Worm (Caenorhabditis elegans): ENCODE data around the gene egrh-1.
A peak's percentile ranks its signal among the peaks of the same experiment; 100 is the strongest.

The egrh-1 gene

ce11 chrX:14818464-14819259 lies 27.1 kb upstream of the egrh-1 start, which contains the start of gene epn-1 (continued):
- peak; percentile 66 to 74 (median 67) for TF ChIP-seq dpl-1 (GFP tag; optimal IDR thresholded peaks at IDR 0.05)
- TF ChIP-seq sptf-1 (tag; optimal IDR thresholded peaks at IDR 0.05): no peak
- peak; percentile 99 for TF ChIP-seq nhr-85 (tag)
- TF ChIP-seq F16B12.6 (tag; optimal IDR thresholded peaks at IDR 0.05): peak; percentile 26
- peak; percentile 99 for TF ChIP-seq swsn-7 (tag; optimal IDR thresholded peaks at IDR 0.05)
- peak; percentile 89 for TF ChIP-seq zip-4 (GFP tag; optimal IDR thresholded peaks at IDR 0.05)
- TF ChIP-seq ceh-82 (tag; optimal IDR thresholded peaks at IDR 0.05): peak; percentile 92 to 95 (median 94)
- TF ChIP-seq hlh-17 (GFP tag; optimal IDR thresholded peaks at IDR 0.05; ENCODE audit: borderline replicate concordance): no peak
- no peak for TF ChIP-seq unc-30 (tag; optimal IDR thresholded peaks at IDR 0.05)
- TF ChIP-seq ceh-90 (tag; optimal IDR thresholded peaks at IDR 0.05): peak; percentile 27
- peak; percentile 72 to 88 for TF ChIP-seq lin-35 (GFP tag; optimal IDR thresholded peaks at IDR 0.05)
- no peak for TF ChIP-seq pqm-1 (tag; optimal IDR thresholded peaks at IDR 0.05)
- peak; percentile 89 to 92 for TF ChIP-seq lsy-2 (tag; optimal IDR thresholded peaks at IDR 0.05)
- peak; percentile 32 for TF ChIP-seq nhr-28 (tag; optimal IDR thresholded peaks at IDR 0.05)
- peak; percentile 97 for TF ChIP-seq nhr-77 (tag; optimal IDR thresholded peaks at IDR 0.05)
- peak; percentile 95 for TF ChIP-seq elt-2 (tag; optimal IDR thresholded peaks at IDR 0.05)
- TF ChIP-seq tlp-1 (tag; optimal IDR thresholded peaks at IDR 0.05): no peak
- TF ChIP-seq C04F5.9 (tag; optimal IDR thresholded peaks at IDR 0.05): peak; percentile 69
- TF ChIP-seq elt-3 (tag; optimal IDR thresholded peaks at IDR 0.05): peak in 4 of 6 experiments; percentile 17 to 82 (median 54)
- peak; percentile 85 to 97 for TF ChIP-seq egl-27 (tag; optimal IDR thresholded peaks at IDR 0.05)
- TF ChIP-seq ceh-88 (GFP tag; IDR thresholded peaks at IDR 0.05): peak; percentile 98
- peak; percentile 82 to 91 for TF ChIP-seq efl-1 (optimal IDR thresholded peaks at IDR 0.05)
- TF ChIP-seq efl-1 (GFP tag; optimal IDR thresholded peaks at IDR 0.05 in 1 of 2): peak; percentile 45 to 96
- peak; percentile 98 for TF ChIP-seq egl-13 (tag; optimal IDR thresholded peaks at IDR 0.05)
- TF ChIP-seq nhr-237 (tag; optimal IDR thresholded peaks at IDR 0.05): peak; percentile 90
- peak; percentile 94 for TF ChIP-seq isw-1 (GFP tag; IDR thresholded peaks at IDR 0.05)
- TF ChIP-seq dsc-1 (tag; optimal IDR thresholded peaks at IDR 0.05): peak; percentile 98
- peak; percentile 69 for TF ChIP-seq pag-3 (tag; optimal IDR thresholded peaks at IDR 0.05; ENCODE audit: borderline replicate concordance, insufficient read depth)
- TF ChIP-seq fos-1 (tag; optimal IDR thresholded peaks at IDR 0.05): peak; percentile 89
- TF ChIP-seq lin-14 (GFP tag; optimal IDR thresholded peaks at IDR 0.05): peak; percentile 100
- TF ChIP-seq ztf-4 (tag; optimal IDR thresholded peaks at IDR 0.05): peak; percentile 92
- TF ChIP-seq tbx-2 (tag; optimal IDR thresholded peaks at IDR 0.05): peak; percentile 99
- TF ChIP-seq nhr-90 (tag; optimal IDR thresholded peaks at IDR 0.05; ENCODE audit: poor library complexity): peak; percentile 97
- TF ChIP-seq C34B4.2 (tag; optimal IDR thresholded peaks at IDR 0.05): no peak
- TF ChIP-seq zag-1 (tag; optimal IDR thresholded peaks at IDR 0.05): peak; percentile 13
- peak; percentile 82 for TF ChIP-seq unc-130 (tag; optimal IDR thresholded peaks at IDR 0.05)
- TF ChIP-seq mab-9 (GFP tag; IDR thresholded peaks at IDR 0.05): peak; percentile 91
- TF ChIP-seq ceh-8 (GFP tag; optimal IDR thresholded peaks at IDR 0.05): peak; percentile 94
- TF ChIP-seq vab-15 (tag; optimal IDR thresholded peaks at IDR 0.05): no peak
- TF ChIP-seq xbp-1 (tag; optimal IDR thresholded peaks at IDR 0.05): peak; percentile 94
- TF ChIP-seq fkh-10 (GFP tag; optimal IDR thresholded peaks at IDR 0.05): peak; percentile 85
- peak; percentile 94 for TF ChIP-seq irx-1 (tag; optimal IDR thresholded peaks at IDR 0.05)
- peak in 1 of 2 experiments; percentile 91 for TF ChIP-seq ztf-11 (tag; optimal IDR thresholded peaks at IDR 0.05)
- TF ChIP-seq rnt-1 (tag; optimal IDR thresholded peaks at IDR 0.05): peak; percentile 94
- no peak for TF ChIP-seq ets-5 (GFP tag; IDR thresholded peaks at IDR 0.05)
